Fruit fly (Drosophila melanogaster): ENCODE measurements around the gene fkh.

The fkh gene

dm6 chr3R:28631753-28632152 is 46.7 kb upstream of the fkh start (continued):
- TF ChIP-seq CG6854 (GFP tag; optimal IDR thresholded peaks at IDR 0.05) (no peak), Hr38 (GFP tag; optimal IDR thresholded peaks at IDR 0.05) (no peak), Ets21C (GFP tag; optimal IDR thresholded peaks at IDR 0.05) (peak; percentile 17), fd85E (GFP tag; optimal IDR thresholded peaks at IDR 0.05) (no peak), dac (GFP tag; optimal IDR thresholded peaks at IDR 0.05) (no peak), dsx (GFP tag; optimal IDR thresholded peaks at IDR 0.05; ENCODE audit: poor library complexity, severe bottlenecking) (peak; percentile 30), fkh (GFP tag; optimal IDR thresholded peaks at IDR 0.05) (no peak), CG4318 (GFP tag; optimal IDR thresholded peaks at IDR 0.05) (peak; percentile 14), Gug (GFP tag; IDR thresholded peaks at IDR 0.05) (0 out of 2 replicates have a peak, but pooled peaks have one; percentile 48), CG9139 (GFP tag; optimal IDR thresholded peaks at IDR 0.05) (no peak), Eip78C (GFP tag) (peak; percentile 77), pdm3 (GFP tag; optimal IDR thresholded peaks at IDR 0.05) (peak; percentile 17)

DNA sequence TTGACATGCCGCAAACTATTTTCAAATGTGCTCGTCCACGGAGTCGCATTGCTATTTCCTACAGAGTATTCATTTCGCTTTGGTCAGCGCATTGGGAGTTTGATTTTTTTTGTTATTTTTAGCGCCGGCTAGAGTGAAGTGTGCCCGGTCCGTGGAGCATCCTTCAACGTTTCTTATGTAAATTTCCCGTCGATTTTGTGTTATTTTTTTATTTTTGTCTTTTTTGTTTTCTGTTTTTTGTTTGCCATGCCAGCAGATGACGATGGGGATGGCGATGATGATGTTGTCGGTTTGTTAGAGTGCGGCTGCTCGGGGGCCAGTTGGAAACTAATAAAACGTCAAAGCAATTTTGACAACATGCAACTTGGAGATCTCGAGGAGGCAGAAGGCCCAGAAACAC is 45.8 kb upstream of the fkh start:
- TF ChIP-seq CG9139 (GFP tag; optimal IDR thresholded peaks at IDR 0.05): no peak
- no peak for TF ChIP-seq acj6 (GFP tag; optimal IDR thresholded peaks at IDR 0.05)
- no peak for TF ChIP-seq CG8632 (GFP tag; optimal IDR thresholded peaks at IDR 0.05)
- TF ChIP-seq Sox102F (GFP tag; optimal IDR thresholded peaks at IDR 0.05): no peak
- peak; percentile 55; the same call in 1 of the 3 replicates for TF ChIP-seq eg (GFP tag; IDR thresholded peaks at IDR 0.05)
- peak; percentile 68; the same call in 2 of the 3 replicates for TF ChIP-seq CG8119 (GFP tag; IDR thresholded peaks at IDR 0.05)
- no peak for TF ChIP-seq fkh (GFP tag; optimal IDR thresholded peaks at IDR 0.05)
- peak; percentile 48 for TF ChIP-seq CG6276 (GFP tag; optimal IDR thresholded peaks at IDR 0.05)
- no peak for TF ChIP-seq CG6854 (GFP tag; optimal IDR thresholded peaks at IDR 0.05)
- TF ChIP-seq esn (GFP tag; optimal IDR thresholded peaks at IDR 0.05): no peak
- no peak for TF ChIP-seq pdm3 (GFP tag; optimal IDR thresholded peaks at IDR 0.05)
- no peak for TF ChIP-seq topi (GFP tag; optimal IDR thresholded peaks at IDR 0.05)
- no peak for TF ChIP-seq CG11294 (GFP tag; IDR thresholded peaks at IDR 0.05)
- TF ChIP-seq CG6163 (GFP tag; IDR thresholded peaks at IDR 0.05): no peak
- TF ChIP-seq dac (GFP tag; optimal IDR thresholded peaks at IDR 0.05): no peak
- TF ChIP-seq ss (GFP tag; optimal IDR thresholded peaks at IDR 0.05): no peak
- peak; percentile 56 for TF ChIP-seq CG15336 (GFP tag; IDR thresholded peaks at IDR 0.05)
- no peak for TF ChIP-seq Met (GFP tag; optimal IDR thresholded peaks at IDR 0.05)

dm6 chr3R:28630092-28630491 is 45.0 kb upstream of the fkh start:
- TF ChIP-seq CG8119 (GFP tag; IDR thresholded peaks at IDR 0.05) (0 out of 3 replicates have a peak, but pooled peaks have one; percentile 13), CG31627 (GFP tag; optimal IDR thresholded peaks at IDR 0.05) (no peak), Hr4 (GFP tag; optimal IDR thresholded peaks at IDR 0.05) (peak; percentile 13), Eip78C (GFP tag) (peak; percentile 46), CG32006 (GFP tag; optimal IDR thresholded peaks at IDR 0.05) (peak; percentile 30), cyc (GFP tag; optimal IDR thresholded peaks at IDR 0.05) (peak; percentile 5)

DNA sequence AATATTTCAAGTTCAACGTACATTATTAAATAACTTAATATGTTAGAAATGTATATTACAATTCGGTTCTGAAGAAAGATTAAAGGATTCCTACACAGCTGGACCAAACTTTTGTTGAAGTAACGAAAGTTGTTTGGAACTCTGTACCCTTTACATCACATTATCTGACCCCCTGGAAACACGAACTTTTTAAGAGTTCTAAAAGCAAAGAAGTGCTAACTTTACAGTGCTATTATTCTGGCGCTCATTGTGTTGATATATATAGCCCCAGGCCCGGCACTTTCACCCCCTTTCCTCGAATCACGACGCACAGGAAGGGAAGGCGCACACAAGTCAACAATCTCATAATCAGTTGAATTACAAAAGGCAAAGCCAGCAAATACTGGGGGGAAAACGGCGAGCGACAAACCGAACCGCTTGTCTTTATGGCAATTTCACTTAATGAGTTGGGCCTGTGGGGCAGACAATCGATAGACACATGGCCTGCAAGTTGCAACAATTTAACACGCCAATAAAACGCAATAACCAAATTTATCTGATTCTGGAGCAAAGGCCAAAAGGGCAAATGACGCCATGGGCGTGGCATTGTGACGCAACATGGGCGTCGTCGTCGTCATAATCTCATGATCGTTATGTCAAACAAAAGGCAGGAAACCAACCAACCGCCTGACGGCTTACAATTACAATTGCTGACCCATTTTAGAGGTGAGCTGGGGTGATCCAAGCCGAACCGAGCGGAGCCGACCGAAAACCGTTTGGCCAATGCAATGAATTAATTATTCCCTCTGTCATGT is 44.3 kb upstream of the fkh start:
- TF ChIP-seq Hr39 (GFP tag; optimal IDR thresholded peaks at IDR 0.05) (peak; percentile 38), CG3032 (tag; optimal IDR thresholded peaks at IDR 0.05) (peak; percentile 54), acj6 (GFP tag; optimal IDR thresholded peaks at IDR 0.05) (peak; percentile 67), svp (GFP tag) (peak; percentile 96), cyc (GFP tag; optimal IDR thresholded peaks at IDR 0.05) (peak; percentile 23), CG11762 (GFP tag; optimal IDR thresholded peaks at IDR 0.05; ENCODE audit: insufficient read depth) (peak; percentile 24), CG34406 (GFP tag; optimal IDR thresholded peaks at IDR 0.05) (peak; percentile 50), Blimp-1 (GFP tag; optimal IDR thresholded peaks at IDR 0.05) (peak; percentile 14), Sox15 (GFP tag; optimal IDR thresholded peaks at IDR 0.05) (peak; percentile 6), CG7368 (GFP tag; optimal IDR thresholded peaks at IDR 0.05) (no peak), dac (GFP tag; optimal IDR thresholded peaks at IDR 0.05) (no peak), salr (GFP tag; optimal IDR thresholded peaks at IDR 0.05) (peak in 1 of 2 experiments; percentile 71), CG16779 (tag; optimal IDR thresholded peaks at IDR 0.05) (no peak), vri (GFP tag; optimal IDR thresholded peaks at IDR 0.05) (peak; percentile 78), CG6792 (GFP tag; optimal IDR thresholded peaks at IDR 0.05) (peak; percentile 31), CG4318 (GFP tag; optimal IDR thresholded peaks at IDR 0.05) (peak; percentile 38), CG6808 (GFP tag; optimal IDR thresholded peaks at IDR 0.05) (peak; percentile 53), Lpt (GFP tag; optimal IDR thresholded peaks at IDR 0.05) (peak; percentile 19), Hr4 (GFP tag; optimal IDR thresholded peaks at IDR 0.05) (peak; percentile 55), Sox14 (GFP tag; optimal IDR thresholded peaks at IDR 0.05) (peak; percentile 32), CG6854 (GFP tag; optimal IDR thresholded peaks at IDR 0.05) (no peak), eg (GFP tag; IDR thresholded peaks at IDR 0.05) (peak; percentile 41; the same call in 1 of the 3 replicates)
